Worm (Caenorhabditis elegans): ENCODE measurements around the gene F32E10.5.

ce11 chrIV:7588631-7589030 lies 10.4 kb upstream of the F32E10.5 start, which contains the start of gene cla-1:
- TF ChIP-seq ama-1 (optimal IDR thresholded peaks at IDR 0.05) (no peak), C08G9.2 (tag; optimal IDR thresholded peaks at IDR 0.05) (no peak), unc-86 (tag; optimal IDR thresholded peaks at IDR 0.05) (no peak), fkh-10 (GFP tag; optimal IDR thresholded peaks at IDR 0.05) (no peak)
